Worm (Caenorhabditis elegans): ENCODE data around the gene F44E2.4.

The F44E2.4 gene

ce11 chrIII:8815699-8816098 is 22.5 kb downstream of the F44E2.4 start:
- TF ChIP-seq hmg-1.2 (GFP tag; IDR thresholded peaks at IDR 0.05) (no peak), snpc-3.4 (tag; optimal IDR thresholded peaks at IDR 0.05) (no peak), die-1 (tag; optimal IDR thresholded peaks at IDR 0.05) (no peak), pha-4 (tag; optimal IDR thresholded peaks at IDR 0.05) (no peak), tlf-1 (GFP tag; optimal IDR thresholded peaks at IDR 0.05) (no peak), ztf-18 (tag; optimal IDR thresholded peaks at IDR 0.05) (no peak), ztf-26 (tag; optimal IDR thresholded peaks at IDR 0.05) (no peak), lsy-27 (tag; optimal IDR thresholded peaks at IDR 0.05; ENCODE audit: borderline replicate concordance, insufficient read depth) (no peak), nhr-90 (tag; optimal IDR thresholded peaks at IDR 0.05) (no peak), F57A8.1 (GFP tag; optimal IDR thresholded peaks at IDR 0.05) (no peak), nhr-120 (GFP tag; IDR thresholded peaks at IDR 0.05) (no peak), zfh-2 (GFP tag; conservative IDR thresholded peaks at IDR 0.05) (no peak; the same call in 1 of the 2 replicates), nfyb-1 (GFP tag; IDR thresholded peaks at IDR 0.05) (no peak), Y56A3A.18 (GFP tag; IDR thresholded peaks at IDR 0.05) (no peak), zim-3 (tag; optimal IDR thresholded peaks at IDR 0.05) (no peak), F55B11.4 (tag; optimal IDR thresholded peaks at IDR 0.05; ENCODE audit: borderline replicate concordance, insufficient read depth) (no peak), sdz-38 (tag; optimal IDR thresholded peaks at IDR 0.05) (no peak)

ce11 chrIII:8811111-8811510 is 27.1 kb downstream of the F44E2.4 start:
- TF ChIP-seq let-607 (tag; optimal IDR thresholded peaks at IDR 0.05), result no peak
- no peak for TF ChIP-seq hrde-1 (tag; optimal IDR thresholded peaks at IDR 0.05; ENCODE audit: borderline replicate concordance)
- no peak for TF ChIP-seq unc-130 (GFP tag; optimal IDR thresholded peaks at IDR 0.05)
- no peak for TF ChIP-seq F37B4.10 (GFP tag; IDR thresholded peaks at IDR 0.05)
- no peak for TF ChIP-seq bed-1 (GFP tag; IDR thresholded peaks at IDR 0.05)
- TF ChIP-seq die-1 (tag; optimal IDR thresholded peaks at IDR 0.05), result no peak
- no peak for TF ChIP-seq ceh-91 (GFP tag; IDR thresholded peaks at IDR 0.05)
- TF ChIP-seq snpc-1.3 (tag; optimal IDR thresholded peaks at IDR 0.05; ENCODE audit: insufficient read depth), result no peak
- no peak for TF ChIP-seq zfh-2 (GFP tag; conservative IDR thresholded peaks at IDR 0.05)
- no peak for TF ChIP-seq dox-1 (GFP tag; IDR thresholded peaks at IDR 0.05)
- TF ChIP-seq snpc-4 (GFP tag; optimal IDR thresholded peaks at IDR 0.05), result no peak
- TF ChIP-seq snpc-4 (tag; optimal IDR thresholded peaks at IDR 0.05), result no peak
- no peak for TF ChIP-seq T07F8.4 (tag; optimal IDR thresholded peaks at IDR 0.05)
- TF ChIP-seq egl-44 (GFP tag; IDR thresholded peaks at IDR 0.05), result no peak
- no peak for TF ChIP-seq tbp1 (GFP tag; optimal IDR thresholded peaks at IDR 0.05)

ce11 chrIII:8809245-8809971 is 28.8 kb downstream of the F44E2.4 start, which contains the start of gene prx-19:
TSS of gene prx-19 (minus strand) at chrIII:8809295.
- TF ChIP-seq mcd-1 (GFP tag; IDR thresholded peaks at IDR 0.05) (peak; percentile 83), chd-7 (tag; optimal IDR thresholded peaks at IDR 0.05) (no peak), lin-54 (GFP tag; optimal IDR thresholded peaks at IDR 0.05) (peak; percentile 80), dpl-1 (GFP tag; optimal IDR thresholded peaks at IDR 0.05) (peak; percentile 67), efl-1 (GFP tag; optimal IDR thresholded peaks at IDR 0.05) (peak; percentile 72), nhr-80 (tag; optimal IDR thresholded peaks at IDR 0.05) (peak; percentile 5), sdz-38 (tag; optimal IDR thresholded peaks at IDR 0.05) (no peak), F23B12.7 (tag; optimal IDR thresholded peaks at IDR 0.05; ENCODE audit: insufficient read depth) (peak; percentile 22), lin-35 (GFP tag; optimal IDR thresholded peaks at IDR 0.05) (peak in 1 of 3 experiments; percentile 81)
